Worm (Caenorhabditis elegans): Measurements from ENCODE around the gene acs-2.

DNA sequence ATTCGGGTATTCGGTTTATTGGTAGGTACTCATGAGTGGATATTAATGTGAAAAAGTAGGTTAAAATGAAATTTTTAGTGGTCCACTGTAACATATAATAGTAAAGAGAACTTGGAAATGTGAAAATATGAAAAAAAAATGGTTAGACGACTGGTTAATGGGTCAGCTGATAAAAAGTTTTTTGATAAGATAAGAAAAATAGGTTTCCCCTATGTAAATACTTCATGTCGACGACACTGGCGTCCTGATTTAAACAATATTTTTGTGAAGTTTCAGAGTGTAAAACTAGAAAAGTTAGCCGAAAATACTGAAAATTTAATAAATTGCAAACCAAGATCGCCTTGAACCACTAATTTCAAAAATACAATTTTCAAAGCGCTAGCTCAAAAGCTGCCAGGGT is 34.1 kb upstream of the acs-2 start, which contains the start of gene F21A3.11:
- TF ChIP-seq ama-1 (optimal IDR thresholded peaks at IDR 0.05) (no peak), hmg-4 (GFP tag; optimal IDR thresholded peaks at IDR 0.05) (no peak), pes-1 (GFP tag; IDR thresholded peaks at IDR 0.05) (no peak), ceh-13 (GFP tag; optimal IDR thresholded peaks at IDR 0.05) (no peak), F13C5.2 (tag; optimal IDR thresholded peaks at IDR 0.05) (no peak), ets-7 (tag; optimal IDR thresholded peaks at IDR 0.05) (no peak), B0310.2 (tag; optimal IDR thresholded peaks at IDR 0.05) (no peak), flt-1 (GFP tag; IDR thresholded peaks at IDR 0.05) (no peak), ceh-36 (tag; optimal IDR thresholded peaks at IDR 0.05) (no peak), tra-4 (tag; optimal IDR thresholded peaks at IDR 0.05) (no peak), tbx-37 (GFP tag; conservative IDR thresholded peaks at IDR 0.05) (no peak), tbx-11 (GFP tag; IDR thresholded peaks at IDR 0.05) (no peak)
